Fruit fly (Drosophila melanogaster) whole organism, embryonic: ENCODE results near the gene CG18131.

Experiments
- Abd-B ChIP-seq: fragments of 200-800 bp; sonication (Bioruptor generic); optimal IDR thresholded peaks from 2 replicates; lab custom pipeline; 2018; ENCODE audit warnings: missing biosample characterization, mild to moderate bottlenecking, missing genetic modification characterization, moderate library complexity
- CG10147 ChIP-seq: fragments of 200-800 bp; sonication (Bioruptor generic); optimal IDR thresholded peaks from 2 replicates; lab custom pipeline; 2019; ENCODE audit warnings: missing biosample characterization, mild to moderate bottlenecking, missing genetic modification characterization, moderate library complexity
- CG10462 ChIP-seq: fragments of 200-800 bp; sonication (Bioruptor generic); optimal IDR thresholded peaks from 2 replicates; lab custom pipeline; 2016; ENCODE audit warnings: missing biosample characterization, missing genetic modification characterization
- CG11695 ChIP-seq: fragments of 200-800 bp; sonication (Bioruptor generic); IDR thresholded peaks from 3 replicates; pipeline ENCODE4 v1.3.6; 2022; ENCODE audit warnings: missing biosample characterization, missing genetic modification characterization
- CG13624 ChIP-seq: fragments of 200-800 bp; sonication (Bioruptor generic); optimal IDR thresholded peaks from 2 replicates; lab custom pipeline; 2016; ENCODE audit warnings: missing biosample characterization, missing genetic modification characterization
- CG14965 ChIP-seq: fragments of 200-800 bp; sonication (Bioruptor generic); optimal IDR thresholded peaks from 2 replicates; lab custom pipeline; 2016; ENCODE audit warnings: missing biosample characterization, missing genetic modification characterization, borderline replicate concordance
- CG1529 ChIP-seq: fragments of 200-800 bp; sonication (Bioruptor generic); optimal IDR thresholded peaks from 3 replicates; lab custom pipeline; 2018; ENCODE audit warnings: missing biosample characterization, missing genetic modification characterization
- CG15696 ChIP-seq: fragments of 200-800 bp; sonication (Bioruptor generic); optimal IDR thresholded peaks from 2 replicates; lab custom pipeline; 2019; ENCODE audit warnings: missing biosample characterization, mild to moderate bottlenecking, missing genetic modification characterization, moderate library complexity
- CG1602 ChIP-seq: fragments of 200-800 bp; sonication (Bioruptor generic); optimal IDR thresholded peaks from 3 replicates; lab custom pipeline; 2016; ENCODE audit warnings: missing biosample characterization, missing genetic modification characterization
- CG16813 ChIP-seq: fragments of 200-800 bp; sonication (Bioruptor generic); IDR thresholded peaks from 3 replicates; pipeline ENCODE4 v1.3.6; 2022; ENCODE audit warnings: missing biosample characterization, missing genetic modification characterization; ENCODE audit not compliant: partially characterized antibody
- CG17912 ChIP-seq: fragments of 200-800 bp; sonication (Bioruptor generic); optimal IDR thresholded peaks from 2 replicates; lab custom pipeline; 2018; ENCODE audit warnings: missing biosample characterization, mild to moderate bottlenecking, missing genetic modification characterization
- CG31388 ChIP-seq: fragments of 200-800 bp; sonication (Bioruptor generic); optimal IDR thresholded peaks from 2 replicates; lab custom pipeline; 2016; ENCODE audit warnings: missing biosample characterization, missing genetic modification characterization
- CG3838 ChIP-seq: fragments of 200-800 bp; sonication (Bioruptor generic); optimal IDR thresholded peaks from 3 replicates; lab custom pipeline; 2016; ENCODE audit warnings: missing biosample characterization, missing genetic modification characterization
- CG6254 ChIP-seq: fragments of 200-800 bp; sonication (Bioruptor generic); optimal IDR thresholded peaks from 3 replicates; lab custom pipeline; 2017; ENCODE audit warnings: mild to moderate bottlenecking, missing biosample characterization, missing genetic modification reagents, missing genetic modification characterization
- CG6683 ChIP-seq: fragments of 200-800 bp; sonication (Bioruptor generic); optimal IDR thresholded peaks from 2 replicates; lab custom pipeline; 2017; ENCODE audit warnings: missing biosample characterization, mild to moderate bottlenecking, missing genetic modification characterization, missing genetic modification reagents
- CG7372 ChIP-seq: fragments of 200-800 bp; sonication (Bioruptor generic); IDR thresholded peaks from 2 replicates; pipeline ENCODE4 v1.3.6; 2022; ENCODE audit warnings: missing biosample characterization, missing genetic modification characterization
- Dad ChIP-seq: fragments of 200-800 bp; sonication (Bioruptor generic); optimal IDR thresholded peaks from 3 replicates; lab custom pipeline; 2016; ENCODE audit warnings: missing biosample characterization, missing genetic modification characterization
- Dip2 ChIP-seq: fragments of 200-800 bp; sonication (Bioruptor generic); IDR thresholded peaks from 2 replicates; pipeline ENCODE4 v1.3.6; 2022; ENCODE audit warnings: missing biosample characterization, missing genetic modification characterization
- GATAe ChIP-seq: fragments of 200-800 bp; sonication (Bioruptor generic); conservative IDR thresholded peaks from 2 replicates; pipeline ENCODE4 v1.3.6; 2022; ENCODE audit warnings: missing biosample characterization, missing genetic modification characterization
- Hand ChIP-seq: fragments of 200-800 bp; sonication (Bioruptor generic); optimal IDR thresholded peaks from 2 replicates; lab custom pipeline; 2017; ENCODE audit warnings: mild to moderate bottlenecking, missing biosample characterization, missing genetic modification reagents, missing genetic modification characterization
- HmgD ChIP-seq: fragments of 200-800 bp; sonication (Bioruptor generic); optimal IDR thresholded peaks from 3 replicates; lab custom pipeline; 2016; ENCODE audit warnings: missing biosample characterization, missing genetic modification characterization
- Hr51 ChIP-seq, 2 experiments: fragments of 200-800 bp; sonication (Bioruptor generic); optimal IDR thresholded peaks; 2 replicates in 1 of 2; 3 replicates in 1 of 2; lab custom pipeline; 2016 to 2018; ENCODE audit warnings: missing biosample characterization in 2 of 2, missing genetic modification characterization in 2 of 2, mild to moderate bottlenecking in 1 of 2, moderate library complexity in 1 of 2
- Max ChIP-seq: fragments of 200-800 bp; sonication (Bioruptor generic); optimal IDR thresholded peaks from 2 replicates; lab custom pipeline; 2016; ENCODE audit warnings: missing biosample characterization, mild to moderate bottlenecking, missing genetic modification characterization
- Mrtf ChIP-seq: fragments of 200-800 bp; sonication (Bioruptor generic); IDR thresholded peaks from 3 replicates; pipeline ENCODE4 v1.3.6; 2022; ENCODE audit warnings: missing biosample characterization, missing genetic modification characterization
- Myb ChIP-seq: fragments of 200-800 bp; sonication (Bioruptor generic); optimal IDR thresholded peaks from 2 replicates; lab custom pipeline; 2016; ENCODE audit warnings: missing biosample characterization, missing genetic modification characterization
- NC2α ChIP-seq: fragments of 200-800 bp; sonication (Bioruptor generic); optimal IDR thresholded peaks from 2 replicates; lab custom pipeline; 2016; ENCODE audit warnings: missing biosample characterization, missing genetic modification characterization
- Nf-YA ChIP-seq: fragments of 200-800 bp; sonication (Bioruptor generic); IDR thresholded peaks from 2 replicates; pipeline ENCODE4 v1.3.6; 2022; ENCODE audit warnings: missing biosample characterization, missing genetic modification characterization
- Optix ChIP-seq: fragments of 200-800 bp; sonication (Bioruptor generic); IDR thresholded peaks from 3 replicates; pipeline ENCODE4 v1.3.6; 2022; ENCODE audit warnings: missing biosample characterization, missing genetic modification characterization
- PHDP ChIP-seq: fragments of 200-800 bp; sonication (Bioruptor generic); optimal IDR thresholded peaks from 3 replicates; lab custom pipeline; 2018; ENCODE audit warnings: missing biosample characterization, mild to moderate bottlenecking, missing genetic modification characterization, moderate library complexity
- Rx ChIP-seq: fragments of 200-800 bp; sonication (Bioruptor generic); IDR thresholded peaks from 2 replicates; pipeline ENCODE4 v1.3.6; 2022; ENCODE audit warnings: missing biosample characterization, missing genetic modification characterization
- Sin3A ChIP-seq: fragments of >200 bp; optimal IDR thresholded peaks from 2 replicates; lab custom pipeline; 2018
- Usf ChIP-seq: fragments of 200-800 bp; sonication (Bioruptor generic); optimal IDR thresholded peaks from 2 replicates; lab custom pipeline; 2017; ENCODE audit warnings: missing genotype, missing biosample characterization, missing genetic modification characterization
- ac ChIP-seq: fragments of 200-800 bp; sonication (Bioruptor generic); optimal IDR thresholded peaks from 3 replicates; lab custom pipeline; 2017; ENCODE audit warnings: missing biosample characterization, mild to moderate bottlenecking, missing genetic modification characterization
- amos ChIP-seq: fragments of 200-800 bp; sonication (Bioruptor generic); IDR thresholded peaks from 2 replicates; pipeline ENCODE4 v1.3.6; 2022; ENCODE audit warnings: missing biosample characterization, missing genetic modification characterization; ENCODE audit not compliant: partially characterized antibody
- btn ChIP-seq: fragments of 200-800 bp; sonication (Bioruptor generic); optimal IDR thresholded peaks from 2 replicates; lab custom pipeline; 2016; ENCODE audit warnings: missing biosample characterization, missing genetic modification characterization
- cwo ChIP-seq: fragments of 200-800 bp; sonication (Bioruptor generic); optimal IDR thresholded peaks from 3 replicates; lab custom pipeline; 2017; ENCODE audit warnings: missing biosample characterization, missing genetic modification characterization, mild to moderate bottlenecking, moderate library complexity, missing genetic modification reagents
- dm ChIP-seq: fragments of 200-800 bp; sonication (Bioruptor generic); optimal IDR thresholded peaks from 3 replicates; lab custom pipeline; 2016; ENCODE audit warnings: missing biosample characterization, missing genetic modification characterization
- eyg ChIP-seq: fragments of 200-800 bp; sonication (Bioruptor generic); optimal IDR thresholded peaks from 3 replicates; lab custom pipeline; 2016; ENCODE audit warnings: missing biosample characterization, missing genetic modification characterization
- fd3F ChIP-seq: fragments of 200-800 bp; sonication (Bioruptor generic); optimal IDR thresholded peaks from 2 replicates; lab custom pipeline; 2018; ENCODE audit warnings: missing biosample characterization, mild to moderate bottlenecking, missing genetic modification characterization, moderate library complexity
- hbn ChIP-seq: fragments of 200-800 bp; sonication (Bioruptor generic); IDR thresholded peaks from 2 replicates; pipeline ENCODE4 v1.3.6; 2022; ENCODE audit warnings: missing biosample characterization, missing genetic modification characterization; ENCODE audit not compliant: partially characterized antibody
- ken ChIP-seq: fragments of 200-800 bp; sonication (Bioruptor generic); IDR thresholded peaks from 3 replicates; pipeline ENCODE4 v1.3.6; 2022; ENCODE audit warnings: missing biosample characterization, missing genetic modification characterization
- lola ChIP-seq, 3 experiments: fragments of >200 bp in 2 of 3; fragments of 200-800 bp in 1 of 3; sonication (Bioruptor generic) in 1 of 3; optimal IDR thresholded peaks; 2 replicates each; lab custom pipeline; 2017 to 2019; ENCODE audit warnings: missing biosample characterization in 3 of 3, missing genetic modification characterization in 3 of 3, mild to moderate bottlenecking in 1 of 3, moderate library complexity in 1 of 3
- lov ChIP-seq, 2 experiments: fragments of 200-800 bp in 1 of 2; fragments of >200 bp in 1 of 2; sonication (Bioruptor generic) in 1 of 2; IDR thresholded peaks in 1 of 2; optimal IDR thresholded peaks in 1 of 2; 2 replicates in 1 of 2; 3 replicates in 1 of 2; pipeline versions ENCODE4 v1.3.6 to Lab custom; 2017 to 2022; ENCODE audit warnings: missing biosample characterization in 1 of 2, missing genetic modification characterization in 1 of 2
- org-1 ChIP-seq: fragments of 200-800 bp; sonication (Bioruptor generic); optimal IDR thresholded peaks from 2 replicates; lab custom pipeline; 2017; ENCODE audit warnings: missing biosample characterization, missing genetic modification characterization
- pita ChIP-seq: fragments of 200-800 bp; sonication (Bioruptor generic); optimal IDR thresholded peaks from 2 replicates; lab custom pipeline; 2017; ENCODE audit warnings: missing biosample characterization, mild to moderate bottlenecking, missing genetic modification characterization
- pzg ChIP-seq: fragments of 200-800 bp; sonication (Bioruptor generic); optimal IDR thresholded peaks from 3 replicates; lab custom pipeline; 2018; ENCODE audit warnings: missing biosample characterization, mild to moderate bottlenecking, missing genetic modification characterization, moderate library complexity
- run ChIP-seq: fragments of 200-800 bp; sonication (Bioruptor generic); optimal IDR thresholded peaks from 3 replicates; lab custom pipeline; 2018; ENCODE audit warnings: missing biosample characterization, mild to moderate bottlenecking, missing genetic modification characterization
- sob ChIP-seq: fragments of 200-800 bp; sonication (Bioruptor generic); IDR thresholded peaks from 2 replicates; pipeline ENCODE4 v1.3.6; 2022; ENCODE audit warnings: missing biosample characterization, missing genetic modification characterization
- stc ChIP-seq: fragments of 200-800 bp; sonication (Bioruptor generic); IDR thresholded peaks from 2 replicates; pipeline ENCODE4 v1.3.6; 2022; ENCODE audit warnings: missing biosample characterization, missing genetic modification characterization
- sug ChIP-seq: fragments of 200-800 bp; optimal IDR thresholded peaks from 2 replicates; lab custom pipeline; 2019; ENCODE audit warnings: missing biosample characterization, mild to moderate bottlenecking, missing genetic modification characterization, moderate library complexity

Gene CG18131

dm6 chr2L:1473427-1473826 is 27.0 kb downstream of the CG18131 start (continued):
- TF ChIP-seq CG7372 = 0 out of 2 replicates have a peak, but pooled peaks have one; percentile 11
- TF ChIP-seq CG13624 (GFP tag; lab: Kevin White, UChicago) = no peak
- TF ChIP-seq pita = no peak
- no peak for TF ChIP-seq GATAe (GFP tag; lab: Robert Waterston, UW)
- TF ChIP-seq fd3F (GFP tag; lab: Kevin White, UChicago) = no peak
- no peak for TF ChIP-seq stc (GFP tag; lab: Robert Waterston, UW)
- no peak for TF ChIP-seq PHDP (tag; lab: Kevin White, UChicago)
- TF ChIP-seq CG15696 = peak; percentile 39
- no peak for TF ChIP-seq Sin3A (lab: Kevin White, UChicago)
- no peak for TF ChIP-seq CG6683 (GFP tag; lab: Kevin White, UChicago)
- TF ChIP-seq Hr51 (GFP tag; optimal IDR thresholded peaks at IDR 0.05; lab: Kevin White, UChicago) = peak; percentile 4 to 14
- no peak for TF ChIP-seq btn (GFP tag; lab: Kevin White, UChicago)
- TF ChIP-seq CG16813 (GFP tag; lab: Robert Waterston, UW) = no peak
- peak; percentile 56; the same call in 1 of the 3 replicates for TF ChIP-seq ken (GFP tag; lab: Robert Waterston, UW)
- no peak for TF ChIP-seq Max (GFP tag; lab: Kevin White, UChicago)
- TF ChIP-seq HmgD (GFP tag; lab: Kevin White, UChicago) = no peak
- TF ChIP-seq Abd-B (GFP tag; lab: Kevin White, UChicago) = no peak
- peak; percentile 18 for TF ChIP-seq CG1602
- no peak for TF ChIP-seq amos (GFP tag; lab: Robert Waterston, UW)
- no peak for TF ChIP-seq CG10147 (GFP tag; lab: Kevin White, UChicago)
- TF ChIP-seq org-1 (GFP tag; lab: Kevin White, UChicago) = no peak
- TF ChIP-seq sug (tag; lab: Kevin White, UChicago) = no peak
- no peak for TF ChIP-seq CG14965 (GFP tag; lab: Kevin White, UChicago)
- no peak for TF ChIP-seq CG10462
- no peak for TF ChIP-seq Hand (GFP tag; lab: Kevin White, UChicago)
- 0 out of 3 replicates have a peak, but pooled peaks have one; percentile 26 for TF ChIP-seq CG11695 (GFP tag; lab: Robert Waterston, UW)
- TF ChIP-seq Dad (GFP tag; lab: Kevin White, UChicago) = no peak
- no peak for TF ChIP-seq NC2α (GFP tag; lab: Kevin White, UChicago)
- peak; percentile 49; the same call in 1 of the 2 replicates for TF ChIP-seq sob (GFP tag; lab: Robert Waterston, UW)
- no peak for TF ChIP-seq CG1529 (GFP tag; lab: Kevin White, UChicago)
- no peak for TF ChIP-seq CG17912 (GFP tag; lab: Kevin White, UChicago)
- TF ChIP-seq cwo (GFP tag; lab: Kevin White, UChicago) = no peak
- no peak for TF ChIP-seq dm (GFP tag; lab: Kevin White, UChicago)
- TF ChIP-seq ac (GFP tag; lab: Kevin White, UChicago) = no peak
- peak; percentile 24; the same call in 1 of the 3 replicates for TF ChIP-seq Mrtf (GFP tag; lab: Robert Waterston, UW)
- TF ChIP-seq CG31388 (GFP tag; lab: Kevin White, UChicago) = no peak
- TF ChIP-seq Myb (GFP tag; lab: Kevin White, UChicago) = no peak
- TF ChIP-seq Rx = peak; percentile 62
- no peak for TF ChIP-seq hbn (GFP tag; lab: Robert Waterston, UW)
- TF ChIP-seq eyg (GFP tag; lab: Kevin White, UChicago) = no peak
- no peak for TF ChIP-seq CG3838 (GFP tag; lab: Kevin White, UChicago)
- TF ChIP-seq Nf-YA (GFP tag; lab: Robert Waterston, UW) = peak; percentile 61; the same call in 1 of the 2 replicates
- no peak for TF ChIP-seq pzg (GFP tag; lab: Kevin White, UChicago)
- TF ChIP-seq Usf (GFP tag; lab: Kevin White, UChicago) = no peak
- TF ChIP-seq lola (GFP tag; optimal IDR thresholded peaks at IDR 0.05; lab: Kevin White, UChicago) = peak in 1 of 3 experiments; percentile 41
- peak; percentile 64; the same call in 1 of the 3 replicates for TF ChIP-seq Optix (GFP tag; lab: Robert Waterston, UW)
- peak; percentile 36 for TF ChIP-seq CG6254 (GFP tag; lab: Kevin White, UChicago)
- TF ChIP-seq Dip2 (GFP tag; lab: Robert Waterston, UW) = no peak
- TF ChIP-seq run (tag; lab: Kevin White, UChicago) = no peak
- TF ChIP-seq lov (optimal IDR thresholded peaks at IDR 0.05; lab: Kevin White, UChicago) = no peak
- peak; percentile 72; the same call in 2 of the 3 replicates for TF ChIP-seq lov (GFP tag; IDR thresholded peaks at IDR 0.05; lab: Robert Waterston, UW)
